Fruit fly (Drosophila melanogaster) whole organism, prepupa: ENCODE results near the gene CecA2.

Source experiments
- CG34406 ChIP-seq: fragments of 200-800 bp; sonication (Bioruptor generic); optimal IDR thresholded peaks from 3 replicates; lab custom pipeline; 2016; ENCODE audit warnings: missing biosample characterization, missing genetic modification characterization
- Hr4 ChIP-seq: fragments of 200-800 bp; sonication (Bioruptor generic); optimal IDR thresholded peaks from 3 replicates; lab custom pipeline; 2016; ENCODE audit warnings: missing biosample characterization, missing genetic modification characterization
- OdsH ChIP-seq: fragments of 200-800 bp; sonication (Bioruptor generic); optimal IDR thresholded peaks from 3 replicates; lab custom pipeline; 2016; ENCODE audit warnings: missing biosample characterization, missing genetic modification characterization
- Sox14 ChIP-seq: fragments of 200-800 bp; sonication (Bioruptor generic); optimal IDR thresholded peaks from 3 replicates; lab custom pipeline; 2016; ENCODE audit warnings: missing biosample characterization, missing genetic modification characterization
- fkh ChIP-seq: fragments of 200-800 bp; sonication (Bioruptor generic); optimal IDR thresholded peaks from 3 replicates; lab custom pipeline; 2017; ENCODE audit warnings: missing biosample characterization, mild to moderate bottlenecking, missing genetic modification characterization, moderate library complexity
- vri ChIP-seq: fragments of 200-800 bp; sonication (Bioruptor generic); optimal IDR thresholded peaks from 3 replicates; lab custom pipeline; 2016; ENCODE audit warnings: missing biosample characterization, mild to moderate bottlenecking, missing genetic modification characterization

DNA sequence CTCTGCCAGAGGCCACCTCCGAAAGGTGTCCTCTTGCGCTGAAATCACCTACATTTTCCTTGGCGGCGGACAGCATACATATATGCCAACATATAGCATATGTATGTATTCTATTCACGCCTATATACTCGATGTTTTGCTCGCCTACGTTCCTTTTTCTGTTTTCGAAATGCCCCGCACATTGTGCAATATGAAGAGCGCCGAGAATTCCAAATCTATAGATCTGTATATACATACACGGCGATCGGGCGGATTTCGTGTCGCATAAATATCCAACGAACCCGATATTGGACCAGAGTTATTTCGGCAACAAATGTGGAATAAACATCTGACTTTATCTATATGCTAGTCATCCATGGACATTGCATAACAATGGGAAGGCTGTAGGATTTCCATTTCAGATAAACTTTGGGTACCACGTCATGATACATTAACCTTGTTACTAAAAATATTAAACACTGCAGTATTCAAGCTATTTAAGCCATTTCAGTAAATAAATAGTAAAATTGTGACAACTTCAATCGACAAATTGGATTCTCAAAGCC lies 36.8 kb upstream of the CecA2 start:
- TF ChIP-seq vri (no peak), OdsH (GFP tag; lab: Kevin White, UChicago) (no peak), CG34406 (GFP tag; lab: Kevin White, UChicago) (no peak), Sox14 (GFP tag; lab: Kevin White, UChicago) (no peak), fkh (GFP tag; lab: Kevin White, UChicago) (no peak), Hr4 (no peak)
